Fruit fly (Drosophila melanogaster): ENCODE measurements around the gene pcx.

dm6 chrX:2269822-2270556 lies 44.9 kb downstream of the pcx start:
- no peak for TF ChIP-seq tna (GFP tag; IDR thresholded peaks at IDR 0.05; ENCODE audit: partially characterized antibody)
- TF ChIP-seq Camta (GFP tag; optimal IDR thresholded peaks at IDR 0.05) = no peak
- TF ChIP-seq Dll (GFP tag; IDR thresholded peaks at IDR 0.05; ENCODE audit: partially characterized antibody) = no peak
- TF ChIP-seq sd (tag; optimal IDR thresholded peaks at IDR 0.05) = no peak
- no peak for TF ChIP-seq ken (GFP tag; IDR thresholded peaks at IDR 0.05)
- no peak for TF ChIP-seq Vsx1 (GFP tag; optimal IDR thresholded peaks at IDR 0.05)
- TF ChIP-seq sima (GFP tag; optimal IDR thresholded peaks at IDR 0.05) = no peak
- TF ChIP-seq jumu (GFP tag; optimal IDR thresholded peaks at IDR 0.05) = no peak
- no peak for TF ChIP-seq sim (GFP tag; IDR thresholded peaks at IDR 0.05)
- TF ChIP-seq Ets65A (GFP tag) = no peak
